Worm (Caenorhabditis elegans) whole organism, L3 larva: ENCODE results near the gene nhr-124.

Experiments
- R02D3.7 ChIP-seq: fragments of 150-350 bp; optimal IDR thresholded peaks from 2 replicates; lab custom pipeline; 2014; ENCODE audit warnings: missing biosample characterization, missing genetic modification characterization
- aly-2 ChIP-seq: fragments of 150-350 bp; optimal IDR thresholded peaks from 2 replicates; lab custom pipeline; 2014; ENCODE audit warnings: missing biosample characterization, missing genetic modification characterization
- elt-1 ChIP-seq: fragments of 150-350 bp; optimal IDR thresholded peaks from 2 replicates; lab custom pipeline; 2014; ENCODE audit warnings: missing biosample characterization, missing genetic modification characterization
- snpc-4 ChIP-seq: fragments of 150-350 bp; optimal IDR thresholded peaks from 2 replicates; lab custom pipeline; 2014; ENCODE audit warnings: missing biosample characterization, missing genetic modification characterization
- unc-62 ChIP-seq: fragments of 150-350 bp; sonication (generic microtip); optimal IDR thresholded peaks from 4 replicates; lab custom pipeline; 2014; ENCODE audit warnings: missing biosample characterization, missing genetic modification reagents, missing genetic modification characterization

- TF ChIP-seq elt-1 (tag; lab: Kevin White, UChicago) (no peak), unc-62 (GFP tag; lab: Kevin White, UChicago) (no peak), R02D3.7 (no peak), snpc-4 (no peak), aly-2 (tag; lab: Kevin White, UChicago) (no peak)
Observed at ce11 chrV:3860123-3860522, 25.9 kb downstream of the nhr-124 start, which contains the start of gene nhr-189.
